Fruit fly (Drosophila melanogaster): ENCODE data around the gene Fer1.

Fer1 gene

DNA sequence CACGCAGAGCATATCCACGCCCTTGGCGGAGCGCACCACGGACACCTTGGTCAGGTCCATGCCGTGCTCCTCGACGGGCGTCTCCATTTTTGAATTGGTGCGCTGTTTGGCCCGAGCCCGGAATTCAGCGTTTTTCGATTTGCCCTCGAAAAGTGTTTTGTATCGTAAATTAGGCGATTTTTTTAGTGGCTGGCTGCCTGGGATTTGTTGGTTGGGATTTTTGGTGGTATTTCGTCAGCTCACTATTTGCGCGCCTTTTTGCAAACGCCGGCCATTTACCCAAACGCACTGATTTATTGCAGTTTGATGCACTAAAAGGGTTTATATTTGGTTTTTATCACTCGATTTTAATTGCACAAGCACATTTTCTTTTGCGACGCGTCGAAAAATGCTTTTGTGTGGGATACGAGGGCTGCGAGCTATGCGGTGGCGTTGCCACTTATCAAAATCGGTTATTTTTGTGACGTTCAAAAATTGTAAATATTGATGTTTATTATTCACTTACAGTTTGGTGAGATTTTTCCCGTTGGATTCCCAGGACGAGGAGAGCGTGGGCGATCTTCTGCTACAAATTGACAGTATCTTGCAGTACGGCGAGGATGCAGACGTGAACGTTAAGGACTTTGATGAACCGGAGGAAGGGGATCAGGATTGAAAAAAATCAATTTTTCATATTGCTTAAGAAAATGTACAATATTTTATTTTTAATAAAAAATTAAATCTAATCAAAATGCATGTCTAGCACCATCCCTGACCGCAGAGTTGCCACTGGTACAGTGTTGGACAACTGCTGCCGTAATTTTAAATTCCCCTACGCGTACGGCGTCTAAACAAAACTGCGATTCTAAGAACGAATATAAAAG, 14.8 kb downstream of the Fer1 start, which contains the start of the genes gfzf and Sas-4:
Gene gfzf (minus strand): TSS at position 425 of the 863 bp plus-strand sequence.
Gene Sas-4 (plus strand): TSS at position 824 of the 863 bp plus-strand sequence.
- TF ChIP-seq psq (optimal IDR thresholded peaks at IDR 0.05): no peak
- TF ChIP-seq insv (optimal IDR thresholded peaks at IDR 0.05): no peak
- TF ChIP-seq Myc (optimal IDR thresholded peaks at IDR 0.05): no peak
- TF ChIP-seq h (optimal IDR thresholded peaks at IDR 0.05): no peak
- no peak for TF ChIP-seq Sin3A (optimal IDR thresholded peaks at IDR 0.05)

DNA sequence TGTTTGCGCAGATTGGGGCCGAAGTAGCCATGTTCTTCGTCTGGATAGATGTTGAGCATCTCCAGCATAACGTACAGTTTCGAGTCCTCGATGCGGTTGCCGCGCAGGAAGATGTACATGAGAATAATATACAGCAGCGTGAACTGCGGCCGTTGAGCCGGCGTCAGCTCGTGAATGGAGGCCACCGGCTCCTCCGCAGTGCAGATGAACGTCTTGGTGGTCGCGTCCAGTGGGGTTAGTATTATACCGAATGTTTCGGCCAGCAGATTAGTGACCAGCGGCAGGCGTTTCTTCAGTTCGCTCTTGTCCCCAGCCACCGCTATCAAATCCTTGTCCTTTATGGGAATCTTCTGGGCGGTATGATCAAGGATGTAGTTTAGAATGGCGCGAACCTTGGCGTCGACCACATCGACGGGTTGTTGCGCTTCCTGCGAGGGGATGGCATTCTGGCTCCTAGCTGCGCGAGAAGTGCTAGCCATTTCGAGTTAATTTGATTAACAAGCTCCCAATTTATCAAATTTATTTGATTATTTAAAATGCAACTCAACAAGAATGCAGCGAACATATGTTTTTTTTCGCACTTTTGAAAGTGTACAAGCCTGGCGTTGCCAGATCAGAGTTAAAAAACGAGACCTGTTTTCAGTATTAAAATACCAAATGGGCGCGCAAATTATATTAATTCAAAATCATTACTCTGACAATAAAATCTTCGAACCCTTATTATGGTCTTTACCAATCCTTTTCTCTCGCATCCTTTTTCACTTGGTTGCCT, 18.8 kb downstream of the Fer1 start, which contains the start of gene MAGE:
Gene MAGE (minus strand): TSS at position 595 of the 772 bp plus-strand sequence.
- TF ChIP-seq ttk (optimal IDR thresholded peaks at IDR 0.05) (no peak), psq (optimal IDR thresholded peaks at IDR 0.05) (no peak), Myc (optimal IDR thresholded peaks at IDR 0.05) (no peak), Sin3A (optimal IDR thresholded peaks at IDR 0.05) (no peak), h (optimal IDR thresholded peaks at IDR 0.05) (no peak), insv (optimal IDR thresholded peaks at IDR 0.05) (no peak)

DNA sequence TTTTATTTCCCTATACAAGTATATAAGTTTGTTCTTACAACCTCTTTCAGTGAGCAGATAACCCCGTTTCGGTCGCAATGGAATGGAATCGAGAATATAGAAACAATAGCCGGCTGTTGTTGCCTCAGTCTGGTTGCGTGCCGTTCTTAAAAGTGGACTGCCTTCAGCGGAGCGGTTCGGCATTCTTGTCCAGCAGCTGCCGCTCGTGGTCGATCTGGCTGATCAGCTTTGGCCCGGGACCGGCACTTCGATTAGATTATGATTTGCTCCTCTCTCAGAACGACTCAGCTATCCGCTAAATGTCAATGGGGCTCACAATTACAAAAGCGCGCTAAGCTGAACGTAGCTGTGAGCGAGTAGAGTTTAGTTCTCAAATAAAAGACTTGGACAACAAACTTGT, 21.1 kb downstream of the Fer1 start:
- no peak for TF ChIP-seq ttk (optimal IDR thresholded peaks at IDR 0.05)
- no peak for TF ChIP-seq h (optimal IDR thresholded peaks at IDR 0.05)
- TF ChIP-seq psq (optimal IDR thresholded peaks at IDR 0.05): no peak
- TF ChIP-seq Sin3A (optimal IDR thresholded peaks at IDR 0.05): no peak
- TF ChIP-seq insv (optimal IDR thresholded peaks at IDR 0.05): no peak
- TF ChIP-seq Myc (optimal IDR thresholded peaks at IDR 0.05): no peak

DNA sequence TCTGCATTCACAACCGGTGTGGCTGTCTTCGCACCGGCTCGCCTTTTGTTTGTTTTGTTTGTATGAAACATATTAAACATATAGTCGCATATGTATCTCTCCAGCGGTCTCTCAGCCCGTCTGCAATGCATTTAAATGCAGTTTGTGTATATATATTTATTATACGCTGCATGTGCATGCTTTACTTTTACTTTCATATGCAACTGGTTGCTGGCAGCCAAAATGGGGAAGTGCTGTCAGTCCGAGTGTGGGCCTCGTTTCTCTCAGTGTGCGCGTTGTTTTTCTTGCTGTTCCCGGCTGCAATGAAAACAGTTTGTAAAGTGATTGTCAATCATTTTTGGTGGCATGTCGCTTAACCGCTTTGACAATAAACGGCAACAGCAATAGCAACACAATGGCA, 23.6 kb downstream of the Fer1 start:
- no peak for TF ChIP-seq Myc (optimal IDR thresholded peaks at IDR 0.05)
- no peak for TF ChIP-seq ttk (optimal IDR thresholded peaks at IDR 0.05)
- TF ChIP-seq psq (optimal IDR thresholded peaks at IDR 0.05): no peak
- TF ChIP-seq h (optimal IDR thresholded peaks at IDR 0.05): no peak
- no peak for TF ChIP-seq Sin3A (optimal IDR thresholded peaks at IDR 0.05)
- TF ChIP-seq insv (optimal IDR thresholded peaks at IDR 0.05): no peak

DNA sequence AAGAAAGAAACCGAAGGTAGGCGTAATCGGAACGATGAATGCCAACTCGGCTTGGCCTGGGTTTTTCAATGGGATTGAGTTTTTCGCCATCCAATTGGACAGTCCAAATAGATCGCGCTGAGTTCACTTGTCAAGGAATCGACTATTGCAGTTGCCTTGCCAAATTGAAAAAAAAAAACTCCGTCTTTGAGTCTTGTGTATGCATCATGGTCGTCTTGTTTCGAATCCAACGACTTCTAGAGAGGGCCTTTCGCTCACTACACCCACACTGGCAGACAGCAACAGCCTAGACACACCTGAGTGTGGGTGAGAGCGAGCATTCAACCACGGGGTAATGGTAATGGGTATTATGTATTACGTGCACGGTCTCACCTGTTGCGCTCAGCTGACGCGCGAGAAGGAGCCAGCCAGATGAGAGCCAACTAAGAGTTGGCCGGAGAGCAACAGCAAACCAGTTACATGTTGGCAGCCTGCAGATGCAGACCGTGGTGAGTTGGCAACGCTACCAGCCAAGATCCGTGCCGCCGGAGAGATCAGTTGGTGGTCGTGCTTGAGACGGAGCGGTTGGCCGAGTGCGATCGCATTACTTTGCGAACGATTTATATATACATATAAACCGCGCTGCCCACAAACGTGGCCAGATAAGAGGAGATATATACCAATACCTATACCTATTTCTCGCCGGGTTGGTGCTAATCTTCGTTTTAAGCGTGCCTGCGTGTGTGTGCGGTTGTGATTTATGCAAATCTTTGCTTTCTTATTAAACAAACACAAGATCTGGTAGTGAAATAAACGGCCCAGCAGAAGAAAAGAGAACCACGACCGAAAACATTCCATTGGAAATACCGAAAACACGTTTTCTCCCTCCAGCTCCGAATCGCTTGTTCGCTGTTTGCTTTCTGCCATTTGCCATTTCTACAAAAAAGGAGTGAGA, 26.6 kb downstream of the Fer1 start, which contains the start of gene sas:
Gene sas (plus strand): TSS at position 453 of the 934 bp plus-strand sequence.
- TF ChIP-seq insv (optimal IDR thresholded peaks at IDR 0.05) (no peak), Sin3A (optimal IDR thresholded peaks at IDR 0.05) (no peak)

DNA sequence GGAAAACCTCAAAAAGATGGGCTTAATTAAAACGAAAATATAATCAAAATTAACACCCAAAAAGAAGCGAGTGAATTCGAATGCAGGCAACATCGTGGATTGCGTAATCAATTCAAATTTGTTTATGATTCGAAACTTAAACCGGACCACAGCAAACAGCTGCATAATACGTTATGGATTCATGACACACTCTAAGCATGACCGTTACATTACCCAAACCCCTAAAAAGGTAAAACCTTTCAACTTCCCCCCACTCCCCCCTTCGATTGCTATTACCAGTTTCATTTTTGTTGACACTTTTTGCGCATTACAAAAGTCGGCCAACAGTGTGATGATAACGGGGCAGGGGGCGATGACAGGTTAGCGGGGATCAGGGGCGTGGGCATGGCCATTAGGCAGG, 33.9 kb downstream of the Fer1 start:
- TF ChIP-seq h (optimal IDR thresholded peaks at IDR 0.05) (no peak), insv (optimal IDR thresholded peaks at IDR 0.05) (no peak), Sin3A (optimal IDR thresholded peaks at IDR 0.05) (no peak), psq (optimal IDR thresholded peaks at IDR 0.05) (no peak)

DNA sequence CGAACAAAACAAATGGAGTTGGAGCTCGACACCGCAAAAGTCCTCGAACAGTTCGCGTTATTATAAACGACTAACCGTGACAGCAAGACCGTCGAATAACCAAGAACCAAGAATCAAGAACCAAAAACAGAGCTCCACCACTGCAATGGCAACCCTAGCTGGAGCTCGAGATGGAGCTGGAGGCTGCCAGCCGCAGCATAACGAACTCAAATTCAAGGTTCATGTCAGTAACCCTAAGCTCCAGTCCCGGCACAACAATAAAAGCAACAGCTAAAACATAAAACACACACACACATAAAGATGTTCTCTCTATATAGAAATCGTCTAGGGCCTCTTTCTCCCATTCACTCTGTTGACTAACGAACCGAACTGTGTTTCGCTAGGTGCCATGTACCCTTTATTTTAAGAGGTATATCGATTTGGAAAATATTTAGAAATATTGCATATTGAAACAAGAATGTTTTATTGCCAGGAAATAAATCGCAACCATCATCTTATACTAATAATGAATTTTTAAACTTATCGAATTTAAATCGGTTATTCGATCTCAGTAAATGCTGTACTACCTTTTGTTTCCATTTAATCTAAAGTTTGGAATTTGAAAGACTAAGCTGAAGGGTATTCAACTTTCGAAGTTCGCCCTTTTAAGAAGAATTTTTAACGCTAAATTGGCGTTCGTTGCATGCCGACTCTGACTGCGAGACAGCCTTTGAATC, 35.5 kb downstream of the Fer1 start:
- TF ChIP-seq Sin3A (optimal IDR thresholded peaks at IDR 0.05): no peak
- no peak for TF ChIP-seq psq (optimal IDR thresholded peaks at IDR 0.05)
- no peak for TF ChIP-seq Myc (optimal IDR thresholded peaks at IDR 0.05)
- no peak for TF ChIP-seq insv (optimal IDR thresholded peaks at IDR 0.05)
- TF ChIP-seq ttk (optimal IDR thresholded peaks at IDR 0.05): no peak
- TF ChIP-seq h (optimal IDR thresholded peaks at IDR 0.05): no peak

DNA sequence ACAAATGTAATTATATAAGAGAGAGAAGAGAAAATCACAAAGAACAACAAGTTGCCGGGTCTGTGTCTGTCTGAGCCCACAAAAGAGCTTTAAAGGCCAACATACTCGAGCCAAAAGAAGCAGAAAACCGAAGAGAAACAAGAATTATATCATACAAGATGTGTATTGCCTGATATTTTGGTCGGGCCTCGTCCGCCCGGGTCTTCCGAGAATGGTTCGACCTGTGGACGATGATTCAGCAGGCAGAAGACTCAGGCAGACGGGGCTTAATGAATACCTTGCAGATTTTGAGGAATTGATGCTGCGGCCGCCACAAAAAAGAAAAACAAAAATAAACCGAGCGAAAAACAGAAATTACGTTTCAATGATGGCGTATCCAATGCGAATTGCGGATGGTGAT, 37.0 kb downstream of the Fer1 start:
- TF ChIP-seq psq (optimal IDR thresholded peaks at IDR 0.05): no peak
- TF ChIP-seq Sin3A (optimal IDR thresholded peaks at IDR 0.05): no peak
- no peak for TF ChIP-seq Myc (optimal IDR thresholded peaks at IDR 0.05)
- no peak for TF ChIP-seq insv (optimal IDR thresholded peaks at IDR 0.05)
- TF ChIP-seq ttk (optimal IDR thresholded peaks at IDR 0.05): no peak
- TF ChIP-seq h (optimal IDR thresholded peaks at IDR 0.05): no peak

DNA sequence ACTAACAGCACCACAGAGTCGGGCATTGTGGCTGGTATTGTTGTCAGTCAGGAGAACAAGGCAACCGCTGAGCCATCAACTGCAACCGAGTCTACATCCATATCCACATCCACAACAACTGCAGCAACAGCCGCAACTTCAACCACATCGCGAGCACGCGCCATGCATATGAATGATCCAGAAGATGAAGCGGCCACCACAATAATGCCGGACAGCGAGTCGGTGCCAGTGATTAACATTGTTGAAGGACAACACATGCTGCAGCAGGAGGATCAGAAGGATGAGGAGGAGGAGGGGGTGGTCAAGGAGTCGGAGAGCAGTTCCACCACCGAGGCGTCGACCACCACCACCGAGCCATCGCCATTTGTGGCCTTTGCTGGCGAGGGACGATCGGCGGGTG, 38.7 kb downstream of the Fer1 start:
- no peak for TF ChIP-seq Myc (optimal IDR thresholded peaks at IDR 0.05)
- TF ChIP-seq h (optimal IDR thresholded peaks at IDR 0.05): no peak
- TF ChIP-seq psq (optimal IDR thresholded peaks at IDR 0.05): no peak
- TF ChIP-seq insv (optimal IDR thresholded peaks at IDR 0.05): no peak
- no peak for TF ChIP-seq ttk (optimal IDR thresholded peaks at IDR 0.05)

DNA sequence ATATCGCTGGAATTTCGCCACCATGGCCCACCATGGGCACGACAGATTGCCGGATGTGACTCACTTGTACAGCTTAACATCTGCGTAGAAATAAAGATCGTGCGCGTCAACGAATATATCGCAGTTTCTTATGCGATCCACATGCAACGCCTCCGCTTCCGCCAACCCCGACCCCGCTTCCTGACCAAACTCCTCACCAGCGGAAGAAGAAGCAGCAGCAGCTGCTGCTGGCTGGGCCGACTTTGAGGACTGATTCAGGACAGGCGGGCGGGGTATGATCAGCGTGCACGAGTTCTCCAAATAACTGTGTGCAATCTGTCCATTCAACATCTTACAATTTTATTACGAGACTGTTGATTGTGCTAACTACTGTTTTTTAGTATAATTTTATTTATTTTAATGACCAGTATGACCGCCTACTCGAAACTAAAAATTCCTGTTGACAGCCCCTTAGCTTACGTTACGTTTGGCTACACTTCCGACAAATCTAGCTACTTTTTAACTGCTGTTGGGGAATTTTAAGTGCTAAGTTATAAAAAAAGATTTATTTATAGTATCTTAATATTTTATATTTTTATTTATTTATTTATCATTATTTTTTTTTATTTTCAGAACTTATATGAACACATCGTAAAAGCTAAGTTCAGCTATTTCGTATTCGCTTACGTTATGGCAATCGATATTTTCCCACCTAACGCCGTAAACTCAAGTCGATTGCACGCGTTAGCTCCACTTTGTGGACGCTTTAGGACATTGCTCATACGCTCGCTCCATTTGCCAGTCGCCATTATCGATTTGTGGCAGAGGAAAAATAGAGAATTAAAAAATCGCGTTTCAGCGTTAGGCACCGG, 50.5 kb downstream of the Fer1 start, which contains the start of the genes CG10055 and lap:
Gene CG10055 (minus strand): TSS at position 432 of the 851 bp plus-strand sequence.
Gene lap (plus strand): TSS at position 753 of the 851 bp plus-strand sequence.
- TF ChIP-seq h (optimal IDR thresholded peaks at IDR 0.05): no peak

Data from Kc167 (cell line).